Fruit fly (Drosophila melanogaster) whole organism, wandering third instar larva: ENCODE measurements around the gene Gdi.

Source experiments
- CG9705 ChIP-seq: fragments of 200-800 bp; sonication (Bioruptor generic); optimal IDR thresholded peaks from 2 replicates; lab custom pipeline; 2018; ENCODE audit warnings: missing biosample characterization, mild to moderate bottlenecking, missing genetic modification characterization
- CrebA ChIP-seq: fragments of 200-800 bp; sonication (Bioruptor generic); optimal IDR thresholded peaks from 2 replicates; lab custom pipeline; 2016; ENCODE audit warnings: missing biosample characterization, mild to moderate bottlenecking, missing genetic modification characterization, borderline replicate concordance
- Dfd ChIP-seq: fragments of >200 bp; optimal IDR thresholded peaks from 2 replicates; lab custom pipeline; 2017; ENCODE audit warnings: missing biosample characterization, missing genetic modification characterization
- GATAd ChIP-seq: sonication (Bioruptor generic); optimal IDR thresholded peaks from 2 replicates; lab custom pipeline; 2016; ENCODE audit warnings: missing biosample characterization, missing genetic modification characterization
- HLH106 ChIP-seq: fragments of 200-800 bp; optimal IDR thresholded peaks from 3 replicates; lab custom pipeline; 2019; ENCODE audit warnings: missing biosample characterization, mild to moderate bottlenecking, missing genetic modification characterization, moderate library complexity
- Hnf4 ChIP-seq: fragments of 200-800 bp; sonication (Bioruptor generic); optimal IDR thresholded peaks from 2 replicates; lab custom pipeline; 2016; ENCODE audit warnings: missing biosample characterization, mild to moderate bottlenecking, missing genetic modification characterization
- Hr78 ChIP-seq: fragments of >200 bp; optimal IDR thresholded peaks from 2 replicates; lab custom pipeline; 2017; ENCODE audit warnings: missing biosample characterization, missing genetic modification characterization
- Hr83 ChIP-seq: fragments of 200-300 bp; sonication (Bioruptor generic); optimal IDR thresholded peaks from 2 replicates; lab custom pipeline; 2016; ENCODE audit warnings: missing biosample characterization, mild to moderate bottlenecking, missing genetic modification characterization, moderate library complexity; ENCODE audit not compliant: poor library complexity, severe bottlenecking
- Mio ChIP-seq: sonication (Bioruptor generic); optimal IDR thresholded peaks from 2 replicates; lab custom pipeline; 2016; ENCODE audit warnings: missing biosample characterization, missing genetic modification characterization
- Myc ChIP-seq: fragments of >200 bp; optimal IDR thresholded peaks from 2 replicates; lab custom pipeline; 2017
- N ChIP-seq: fragments of >200 bp; optimal IDR thresholded peaks from 2 replicates; lab custom pipeline; 2018; ENCODE audit warnings: missing biosample characterization, missing external identifiers, missing genetic modification characterization
- OdsH ChIP-seq: fragments of 200-800 bp; sonication (Bioruptor generic); optimal IDR thresholded peaks from 2 replicates; lab custom pipeline; 2016; ENCODE audit warnings: missing biosample characterization, mild to moderate bottlenecking, missing genetic modification characterization
- Vsx2 ChIP-seq: fragments of 200-300, 225-300 bp; sonication (Bioruptor generic); optimal IDR thresholded peaks from 2 replicates; lab custom pipeline; 2018; ENCODE audit warnings: missing biosample characterization, missing genetic modification characterization; ENCODE audit not compliant: partially characterized antibody
- dl ChIP-seq, 2 experiments: fragments of 175-275, 200-275 bp in 1 of 2; fragments of 200-275 bp in 1 of 2; sonication (Bioruptor generic); optimal IDR thresholded peaks; lab custom pipeline; 2018; ENCODE audit warnings: mild to moderate bottlenecking in 2 of 2, missing biosample characterization in 2 of 2, missing genetic modification characterization in 2 of 2, moderate library complexity in 2 of 2; ENCODE audit not compliant: partially characterized antibody in 2 of 2, insufficient read depth in 1 of 2
- dmrt93B ChIP-seq: fragments of 200-800 bp; sonication (Bioruptor generic); optimal IDR thresholded peaks from 2 replicates; lab custom pipeline; 2018; ENCODE audit warnings: missing biosample characterization, mild to moderate bottlenecking, missing genetic modification characterization
- dsf ChIP-seq: sonication (Bioruptor generic); optimal IDR thresholded peaks from 2 replicates; lab custom pipeline; 2016; ENCODE audit warnings: missing biosample characterization, missing genetic modification characterization, borderline replicate concordance
- ey ChIP-seq: fragments of 200-800 bp; sonication (Bioruptor generic); optimal IDR thresholded peaks from 2 replicates; lab custom pipeline; 2016; ENCODE audit warnings: missing biosample characterization, missing genetic modification characterization
- foxo ChIP-seq, 2 experiments: fragments of 200-800 bp; sonication (Bioruptor generic); optimal IDR thresholded peaks; 2 replicates in 1 of 2; 3 replicates in 1 of 2; lab custom pipeline; 2016 to 2017; ENCODE audit warnings: missing biosample characterization in 2 of 2, missing genetic modification characterization in 2 of 2
- fru ChIP-seq: fragments of 200-800 bp; sonication (Bioruptor generic); optimal IDR thresholded peaks from 3 replicates; lab custom pipeline; 2016; ENCODE audit warnings: missing biosample characterization, mild to moderate bottlenecking, missing genetic modification characterization
- jim ChIP-seq: fragments of 175-275, 200-325 bp; sonication (Bioruptor generic); optimal IDR thresholded peaks from 2 replicates; lab custom pipeline; 2016; ENCODE audit warnings: missing biosample characterization, mild to moderate bottlenecking, missing genetic modification characterization
- lola ChIP-seq: fragments of >200 bp; optimal IDR thresholded peaks from 2 replicates; lab custom pipeline; 2017; ENCODE audit warnings: missing biosample characterization, missing genetic modification characterization
- pan ChIP-seq: fragments of >200 bp; optimal IDR thresholded peaks from 2 replicates; lab custom pipeline; 2017
- psq ChIP-seq: fragments of 200-800 bp; sonication (Bioruptor generic); optimal IDR thresholded peaks from 3 replicates; lab custom pipeline; 2017; ENCODE audit warnings: missing biosample characterization, mild to moderate bottlenecking, missing genetic modification characterization, moderate library complexity
- rgr ChIP-seq: fragments of 200-800 bp; sonication (Bioruptor generic); optimal IDR thresholded peaks from 3 replicates; lab custom pipeline; 2016; ENCODE audit warnings: missing biosample characterization, mild to moderate bottlenecking, missing genetic modification characterization
- usp ChIP-seq: fragments of >200 bp; optimal IDR thresholded peaks from 2 replicates; lab custom pipeline; 2017; ENCODE audit warnings: missing biosample characterization, missing genetic modification characterization
- woc ChIP-seq: sonication (Bioruptor generic); optimal IDR thresholded peaks from 2 replicates; lab custom pipeline; 2016; ENCODE audit warnings: missing biosample characterization, mild to moderate bottlenecking, missing genetic modification characterization

The Gdi gene

dm6 chr2L:9494663-9495417, at the start of gene Gdi:
TSS of gene Gdi (minus strand) at chr2L:9494876.
- TF ChIP-seq Myc (lab: Kevin White, UChicago), result peak; percentile 19
- TF ChIP-seq usp (GFP tag; lab: Kevin White, UChicago), result no peak
- TF ChIP-seq ey (GFP tag; lab: Kevin White, UChicago), result peak; percentile 4
- TF ChIP-seq lola, result no peak
- TF ChIP-seq HLH106, result peak; percentile 51
- peak; percentile 29 for TF ChIP-seq woc
- peak in 1 of 2 experiments; percentile 13 for TF ChIP-seq foxo (GFP tag; optimal IDR thresholded peaks at IDR 0.05; lab: Kevin White, UChicago)
- TF ChIP-seq jim (GFP tag; lab: Kevin White, UChicago), result no peak
- peak; percentile 35 for TF ChIP-seq CG9705 (GFP tag; lab: Kevin White, UChicago)
- TF ChIP-seq psq (GFP tag; lab: Kevin White, UChicago), result peak; percentile 83

- TF ChIP-seq Myc (lab: Kevin White, UChicago) (no peak), foxo (GFP tag; optimal IDR thresholded peaks at IDR 0.05; lab: Kevin White, UChicago) (no peak), CrebA (GFP tag; lab: Kevin White, UChicago) (no peak), Hnf4 (GFP tag; lab: Kevin White, UChicago) (no peak), OdsH (no peak), CG9705 (GFP tag; lab: Kevin White, UChicago) (no peak), GATAd (GFP tag; lab: Kevin White, UChicago) (no peak), Hr78 (GFP tag; lab: Kevin White, UChicago) (no peak), dmrt93B (GFP tag; lab: Kevin White, UChicago) (no peak), lola (no peak), N (GFP tag; lab: Kevin White, UChicago) (no peak), ey (GFP tag; lab: Kevin White, UChicago) (no peak), dsf (no peak), dl (GFP tag; optimal IDR thresholded peaks at IDR 0.05; lab: Kevin White, UChicago; ENCODE audit: insufficient read depth in 1 of 2, partially characterized antibody in 2 of 2) (no peak), jim (GFP tag; lab: Kevin White, UChicago) (no peak)
These were observed 49.2 kb upstream of the Gdi start, which contains the start of gene CG13113 for dm6 chr2L:9543871-9544270. TSS of gene CG13113 (plus strand) at chr2L:9544171.

- TF ChIP-seq Vsx2 (GFP tag; lab: Kevin White, UChicago) (no peak), ey (GFP tag; lab: Kevin White, UChicago) (no peak), N (GFP tag; lab: Kevin White, UChicago) (no peak), Hnf4 (GFP tag; lab: Kevin White, UChicago) (no peak), OdsH (no peak), pan (lab: Kevin White, UChicago) (no peak), CG9705 (GFP tag; lab: Kevin White, UChicago) (no peak), dl (GFP tag; optimal IDR thresholded peaks at IDR 0.05; lab: Kevin White, UChicago; ENCODE audit: insufficient read depth in 1 of 2, partially characterized antibody in 2 of 2) (no peak), woc (no peak), Mio (GFP tag; lab: Kevin White, UChicago) (no peak), foxo (GFP tag; optimal IDR thresholded peaks at IDR 0.05; lab: Kevin White, UChicago) (no peak), Hr78 (GFP tag; lab: Kevin White, UChicago) (no peak), jim (GFP tag; lab: Kevin White, UChicago) (no peak), Hr83 (GFP tag; lab: Kevin White, UChicago) (no peak), fru (GFP tag; lab: Kevin White, UChicago) (no peak), Myc (lab: Kevin White, UChicago) (no peak), rgr (GFP tag; lab: Kevin White, UChicago) (no peak), Dfd (GFP tag; lab: Kevin White, UChicago) (no peak)
These were observed 47.9 kb upstream of the Gdi start, which contains the start of gene Cpr30B for dm6 chr2L:9542578-9542977. TSS of gene Cpr30B (plus strand) at chr2L:9542878.

- TF ChIP-seq fru (GFP tag; lab: Kevin White, UChicago), result peak; percentile 36
- no peak for TF ChIP-seq jim (GFP tag; lab: Kevin White, UChicago)
These were observed 45.4 kb upstream of the Gdi start, which contains the start of gene CG17855 for dm6 chr2L:9539988-9540573. TSS of gene CG17855 (plus strand) at chr2L:9540523.

- TF ChIP-seq fru (GFP tag; lab: Kevin White, UChicago) (no peak), Dfd (GFP tag; lab: Kevin White, UChicago) (no peak)
These were observed 35.2 kb upstream of the Gdi start for dm6 chr2L:9529858-9530378.
